Worm (Caenorhabditis elegans) whole organism, L2 larva: ENCODE measurements around the gene mltn-9.

ENCODE experiments used
- blmp-1 ChIP-seq: sonication (generic microtip); optimal IDR thresholded peaks from 2 replicates; lab custom pipeline; 2017; ENCODE audit warnings: missing genetic modification characterization, mild to moderate bottlenecking, missing compliant biosample characterization, antibody characterized with exemption, moderate library complexity; ENCODE audit not compliant: insufficient read depth
- lin-11 ChIP-seq: fragments of 150-350 bp; sonication (generic microtip); optimal IDR thresholded peaks from 2 replicates; lab custom pipeline; 2014; ENCODE audit warnings: missing biosample characterization, missing genetic modification characterization, inconsistent platforms, mixed read lengths
- mab-5 ChIP-seq: fragments of 150-350 bp; optimal IDR thresholded peaks from 2 replicates; lab custom pipeline; 2014; ENCODE audit warnings: missing biosample characterization, missing genetic modification characterization
- nhr-10 ChIP-seq: sonication (generic microtip); optimal IDR thresholded peaks from 2 replicates; lab custom pipeline; 2017; ENCODE audit warnings: missing biosample characterization, missing genetic modification characterization
- unc-62 ChIP-seq: fragments of 150-350 bp; optimal IDR thresholded peaks from 2 replicates; lab custom pipeline; 2014; ENCODE audit warnings: missing biosample characterization, missing genetic modification reagents, missing genetic modification characterization

- TF ChIP-seq lin-11 (tag; lab: Kevin White, UChicago) (no peak), unc-62 (GFP tag; lab: Kevin White, UChicago) (no peak), nhr-10 (tag; lab: Kevin White, UChicago) (no peak), blmp-1 (tag; lab: Kevin White, UChicago) (no peak), mab-5 (tag; lab: Kevin White, UChicago) (no peak)
These were observed 50.4 kb downstream of the mltn-9 start for ce11 chrII:14666274-14666673.
